Fruit fly (Drosophila melanogaster): Measurements from ENCODE around the gene NTPase.
A peak's percentile ranks its signal among the peaks of the same experiment; 100 is the strongest.

Gene NTPase

DNA sequence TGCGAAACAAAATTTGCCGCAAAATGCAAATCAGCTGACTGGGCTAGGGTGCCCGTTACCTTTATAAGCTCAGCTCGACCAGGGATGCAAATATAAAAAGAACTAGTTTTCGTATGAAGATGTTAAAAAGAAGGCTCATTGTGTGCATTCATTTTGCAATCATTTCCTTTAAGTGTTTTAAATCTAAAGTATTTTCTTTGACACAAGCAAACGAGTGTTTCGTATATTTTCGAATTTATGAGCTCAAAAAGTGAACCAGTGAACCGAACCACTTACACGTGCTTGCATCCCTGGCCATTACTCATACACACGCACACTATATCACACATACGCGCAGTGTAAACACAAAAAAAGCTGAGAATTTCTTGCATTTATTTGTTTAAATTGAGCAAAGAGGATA is 7.5 kb downstream of the NTPase start, which contains the start of the genes Prx6a and Sbat (continued):
- no peak for TF ChIP-seq CG42726 (GFP tag; IDR thresholded peaks at IDR 0.05; ENCODE audit: partially characterized antibody)
- TF ChIP-seq peb (GFP tag; IDR thresholded peaks at IDR 0.05): no peak
- TF ChIP-seq H15 (GFP tag; IDR thresholded peaks at IDR 0.05): peak; percentile 11; the same call in 1 of the 3 replicates
- peak in 1 of 2 experiments; percentile 49 for TF ChIP-seq insv (GFP tag; optimal IDR thresholded peaks at IDR 0.05)
- TF ChIP-seq eve (GFP tag; optimal IDR thresholded peaks at IDR 0.05): no peak
- TF ChIP-seq jumu (GFP tag; optimal IDR thresholded peaks at IDR 0.05): peak; percentile 74
- TF ChIP-seq CG12659 (GFP tag; optimal IDR thresholded peaks at IDR 0.05): peak; percentile 73
- TF ChIP-seq jigr1 (GFP tag; IDR thresholded peaks at IDR 0.05): no peak
- 0 out of 3 replicates have a peak, but pooled peaks have one; percentile 45 for TF ChIP-seq sr (GFP tag; IDR thresholded peaks at IDR 0.05)
- peak; percentile 64 to 67 for TF ChIP-seq Pdp1 (GFP tag; optimal IDR thresholded peaks at IDR 0.05)
- TF ChIP-seq NFAT (GFP tag; IDR thresholded peaks at IDR 0.05): peak; percentile 59; the same call in 1 of the 2 replicates
- no peak for TF ChIP-seq Kr (GFP tag; optimal IDR thresholded peaks at IDR 0.05)
- TF ChIP-seq CG14014 (GFP tag; IDR thresholded peaks at IDR 0.05): peak; percentile 69
- peak; percentile 34 for TF ChIP-seq oc (tag; optimal IDR thresholded peaks at IDR 0.05)
- no peak for TF ChIP-seq tio (GFP tag; optimal IDR thresholded peaks at IDR 0.05)
- TF ChIP-seq Gug (GFP tag; IDR thresholded peaks at IDR 0.05): peak; percentile 56; the same call in 2 of the 4 replicates
- TF ChIP-seq CG31365 (tag; optimal IDR thresholded peaks at IDR 0.05): peak; percentile 35
- peak; percentile 44; the same call in 1 of the 2 replicates for TF ChIP-seq CG31224 (GFP tag; IDR thresholded peaks at IDR 0.05)
- TF ChIP-seq CG11398 (GFP tag; optimal IDR thresholded peaks at IDR 0.05): peak; percentile 62
- TF ChIP-seq CG8089 (GFP tag; optimal IDR thresholded peaks at IDR 0.05): peak; percentile 45
- no peak for TF ChIP-seq h (optimal IDR thresholded peaks at IDR 0.05)
- TF ChIP-seq danr (GFP tag; IDR thresholded peaks at IDR 0.05): 0 out of 2 replicates have a peak, but pooled peaks have one; percentile 17
- peak; percentile 48 for TF ChIP-seq CG13287 (GFP tag; IDR thresholded peaks at IDR 0.05; ENCODE audit: partially characterized antibody)
- no peak for TF ChIP-seq CG5953 (GFP tag; IDR thresholded peaks at IDR 0.05)
- TF ChIP-seq CG30403 (GFP tag; optimal IDR thresholded peaks at IDR 0.05): peak; percentile 81
- no peak for TF ChIP-seq Dip2 (GFP tag; IDR thresholded peaks at IDR 0.05)
- peak; percentile 5 for TF ChIP-seq CG17802 (tag; optimal IDR thresholded peaks at IDR 0.05)
- TF ChIP-seq zen2 (GFP tag; IDR thresholded peaks at IDR 0.05; ENCODE audit: partially characterized antibody): no peak
- TF ChIP-seq az2 (GFP tag; optimal IDR thresholded peaks at IDR 0.05): peak; percentile 57
- TF ChIP-seq ranshi (GFP tag; IDR thresholded peaks at IDR 0.05): peak; percentile 87
- no peak for TF ChIP-seq fd64A (GFP tag; optimal IDR thresholded peaks at IDR 0.05)
- TF ChIP-seq corto (GFP tag; optimal IDR thresholded peaks at IDR 0.05): no peak
- TF ChIP-seq amos (GFP tag; IDR thresholded peaks at IDR 0.05; ENCODE audit: partially characterized antibody): peak; percentile 33; the same call in 1 of the 2 replicates
- TF ChIP-seq chif (GFP tag; optimal IDR thresholded peaks at IDR 0.05): peak; percentile 35 to 60
- no peak for TF ChIP-seq br (optimal IDR thresholded peaks at IDR 0.05)
- TF ChIP-seq disco-r (GFP tag; optimal IDR thresholded peaks at IDR 0.05): peak; percentile 51
- TF ChIP-seq CG16815 (GFP tag; optimal IDR thresholded peaks at IDR 0.05): peak; percentile 48
- peak; percentile 36; the same call in 1 of the 2 replicates for TF ChIP-seq CG17328 (GFP tag; IDR thresholded peaks at IDR 0.05)
- TF ChIP-seq bsh (GFP tag; optimal IDR thresholded peaks at IDR 0.05): peak in 1 of 2 experiments; percentile 66
- peak; percentile 70 for TF ChIP-seq CG7839 (tag; optimal IDR thresholded peaks at IDR 0.05)
- peak; percentile 35 for TF ChIP-seq Deaf1 (tag; optimal IDR thresholded peaks at IDR 0.05)
- peak; percentile 43; the same call in 1 of the 2 replicates for TF ChIP-seq H2.0 (GFP tag; IDR thresholded peaks at IDR 0.05)
- peak; percentile 76 for TF ChIP-seq CG15696 (tag; optimal IDR thresholded peaks at IDR 0.05)
- TF ChIP-seq CG15073 (GFP tag; optimal IDR thresholded peaks at IDR 0.05): peak; percentile 17
- TF ChIP-seq CG12071 (GFP tag; optimal IDR thresholded peaks at IDR 0.05): peak; percentile 27
- peak; percentile 59 for TF ChIP-seq CG11085 (GFP tag; IDR thresholded peaks at IDR 0.05)
- peak; percentile 63; the same call in 1 of the 2 replicates for TF ChIP-seq HLH3B (GFP tag; IDR thresholded peaks at IDR 0.05)
- TF ChIP-seq NC2β (GFP tag; optimal IDR thresholded peaks at IDR 0.05): peak; percentile 63
- peak; percentile 45; the same call in 1 of the 2 replicates for TF ChIP-seq stc (GFP tag; IDR thresholded peaks at IDR 0.05)
- TF ChIP-seq YL-1 (GFP tag; optimal IDR thresholded peaks at IDR 0.05): no peak
- TF ChIP-seq Bdp1 (GFP tag; optimal IDR thresholded peaks at IDR 0.05): peak; percentile 57

All from whole organism, embryonic.